Fruit fly (Drosophila melanogaster) whole organism, embryonic: ENCODE results near the gene Snup.

Source experiments
- Abd-B ChIP-seq: fragments of 200-800 bp; sonication (Bioruptor generic); optimal IDR thresholded peaks from 2 replicates; lab custom pipeline; 2018; ENCODE audit warnings: missing biosample characterization, mild to moderate bottlenecking, missing genetic modification characterization, moderate library complexity
- Ada2b ChIP-seq: fragments of 200-800 bp; sonication (Bioruptor generic); IDR thresholded peaks from 2 replicates; pipeline ENCODE4 v1.3.6; 2022; ENCODE audit warnings: missing biosample characterization, missing genetic modification characterization
- Adf1 ChIP-seq: fragments of 200-800 bp; sonication (Bioruptor generic); IDR thresholded peaks from 2 replicates; pipeline ENCODE4 v1.3.6; 2022; ENCODE audit warnings: missing biosample characterization, missing genetic modification characterization
- Atf-2 ChIP-seq: fragments of 200-800 bp; sonication (Bioruptor generic); optimal IDR thresholded peaks from 2 replicates; lab custom pipeline; 2016; ENCODE audit warnings: missing biosample characterization, missing genetic modification characterization
- CG10321 ChIP-seq: fragments of 200-800 bp; sonication (Bioruptor generic); IDR thresholded peaks from 2 replicates; pipeline ENCODE4 v1.3.6; 2022; ENCODE audit warnings: missing biosample characterization, missing genetic modification characterization
- CG10565 ChIP-seq: fragments of 200-800 bp; sonication (Bioruptor generic); optimal IDR thresholded peaks from 3 replicates; lab custom pipeline; 2016; ENCODE audit warnings: missing biosample characterization, mild to moderate bottlenecking, missing genetic modification characterization
- CG12104 ChIP-seq: fragments of 200-800 bp; sonication (Bioruptor generic); optimal IDR thresholded peaks from 3 replicates; lab custom pipeline; 2016; ENCODE audit warnings: missing biosample characterization, missing genetic modification characterization
- CG13123 ChIP-seq: fragments of 200-800 bp; sonication (Bioruptor generic); optimal IDR thresholded peaks from 2 replicates; lab custom pipeline; 2016; ENCODE audit warnings: missing biosample characterization, missing genetic modification characterization
- CG13624 ChIP-seq: fragments of 200-800 bp; sonication (Bioruptor generic); optimal IDR thresholded peaks from 2 replicates; lab custom pipeline; 2016; ENCODE audit warnings: missing biosample characterization, missing genetic modification characterization
- CG14860 ChIP-seq: fragments of 200-800 bp; sonication (Bioruptor generic); IDR thresholded peaks from 3 replicates; pipeline ENCODE4 v1.3.6; 2022; ENCODE audit warnings: missing biosample characterization, missing genetic modification characterization; ENCODE audit not compliant: partially characterized antibody
- CG15601 ChIP-seq: fragments of 200-800 bp; sonication (Bioruptor generic); optimal IDR thresholded peaks from 3 replicates; lab custom pipeline; 2019; ENCODE audit warnings: missing biosample characterization, mild to moderate bottlenecking, missing genetic modification characterization, moderate library complexity
- CG16815 ChIP-seq: fragments of 200-800 bp; sonication (Bioruptor generic); optimal IDR thresholded peaks from 3 replicates; lab custom pipeline; 2017; ENCODE audit warnings: missing biosample characterization, mild to moderate bottlenecking, missing genetic modification characterization
- CG2875 ChIP-seq: fragments of 200-800 bp; sonication (Bioruptor generic); optimal IDR thresholded peaks from 2 replicates; lab custom pipeline; 2017; ENCODE audit warnings: missing biosample characterization, mild to moderate bottlenecking, missing genetic modification characterization, missing genetic modification reagents
- CG30431 ChIP-seq: fragments of 200-800 bp; sonication (Bioruptor generic); optimal IDR thresholded peaks from 2 replicates; lab custom pipeline; 2017; ENCODE audit warnings: missing biosample characterization, missing genetic modification characterization
- CG33557 ChIP-seq: fragments of 200-800 bp; sonication (Bioruptor generic); optimal IDR thresholded peaks from 2 replicates; lab custom pipeline; 2019; ENCODE audit warnings: missing biosample characterization, mild to moderate bottlenecking, missing genetic modification characterization, moderate library complexity
- CG34224 ChIP-seq: fragments of 200-800 bp; sonication (Bioruptor generic); IDR thresholded peaks from 3 replicates; pipeline ENCODE4 v1.3.6; 2022; ENCODE audit warnings: missing biosample characterization, missing genetic modification characterization; ENCODE audit not compliant: partially characterized antibody
- CG4424 ChIP-seq: fragments of 200-800 bp; sonication (Bioruptor generic); optimal IDR thresholded peaks from 3 replicates; lab custom pipeline; 2016; ENCODE audit warnings: missing biosample characterization, missing genetic modification characterization
- CG6683 ChIP-seq: fragments of 200-800 bp; sonication (Bioruptor generic); optimal IDR thresholded peaks from 2 replicates; lab custom pipeline; 2017; ENCODE audit warnings: missing biosample characterization, mild to moderate bottlenecking, missing genetic modification characterization, missing genetic modification reagents
- CG6791 ChIP-seq: fragments of 200-800 bp; sonication (Bioruptor generic); IDR thresholded peaks from 3 replicates; pipeline ENCODE4 v1.3.6; 2022; ENCODE audit warnings: missing biosample characterization, missing genetic modification characterization; ENCODE audit not compliant: partially characterized antibody
- CG8924 ChIP-seq: fragments of 200-800 bp; optimal IDR thresholded peaks from 3 replicates; lab custom pipeline; 2019; ENCODE audit warnings: missing biosample characterization, mild to moderate bottlenecking, missing genetic modification characterization, moderate library complexity
- CG9876 ChIP-seq: fragments of 200-800 bp; sonication (Bioruptor generic); optimal IDR thresholded peaks from 2 replicates; lab custom pipeline; 2016; ENCODE audit warnings: missing biosample characterization, missing genetic modification characterization
- D19A ChIP-seq: fragments of 200-800 bp; optimal IDR thresholded peaks from 3 replicates; lab custom pipeline; 2019; ENCODE audit warnings: missing biosample characterization, mild to moderate bottlenecking, missing genetic modification characterization, moderate library complexity
- Deaf1 ChIP-seq: fragments of 200-800 bp; optimal IDR thresholded peaks from 3 replicates; lab custom pipeline; 2019; ENCODE audit warnings: missing biosample characterization, mild to moderate bottlenecking, missing genetic modification characterization, moderate library complexity
- Dip2 ChIP-seq: fragments of 200-800 bp; sonication (Bioruptor generic); IDR thresholded peaks from 2 replicates; pipeline ENCODE4 v1.3.6; 2022; ENCODE audit warnings: missing biosample characterization, missing genetic modification characterization
- HLH4C ChIP-seq: fragments of 200-800 bp; sonication (Bioruptor generic); IDR thresholded peaks from 3 replicates; pipeline ENCODE4 v1.3.6; 2022; ENCODE audit warnings: missing biosample characterization, missing genetic modification characterization; ENCODE audit not compliant: partially characterized antibody
- Neu2 ChIP-seq: fragments of 200-800 bp; sonication (Bioruptor generic); optimal IDR thresholded peaks from 3 replicates; lab custom pipeline; 2016; ENCODE audit warnings: missing biosample characterization, missing genetic modification characterization, borderline replicate concordance
- Pdp1 ChIP-seq, 2 experiments: fragments of 200-800 bp; sonication (Bioruptor generic); optimal IDR thresholded peaks; 3 replicates each; lab custom pipeline; 2016; ENCODE audit warnings: missing biosample characterization in 2 of 2, missing genetic modification characterization in 2 of 2, mild to moderate bottlenecking in 1 of 2, moderate library complexity in 1 of 2
- Rfx ChIP-seq: fragments of 200-800 bp; sonication (Bioruptor generic); IDR thresholded peaks from 2 replicates; pipeline ENCODE4 v1.3.6; 2022; ENCODE audit warnings: missing biosample characterization, missing genetic modification characterization
- Trl ChIP-seq, 3 experiments: fragments of >200 bp in 2 of 3; fragments of 200-800 bp in 1 of 3; sonication (Bioruptor generic) in 1 of 3; optimal IDR thresholded peaks; 2 replicates in 1 of 3; 3 replicates in 2 of 3; lab custom pipeline; 2016 to 2017; ENCODE audit warnings: missing biosample characterization in 1 of 3, missing genetic modification characterization in 1 of 3
- abd-A ChIP-seq: fragments of 200-800 bp; sonication (Bioruptor generic); optimal IDR thresholded peaks from 3 replicates; lab custom pipeline; 2019; ENCODE audit warnings: missing biosample characterization, mild to moderate bottlenecking, missing genetic modification characterization, moderate library complexity
- al ChIP-seq: fragments of 200-800 bp; sonication (Bioruptor generic); IDR thresholded peaks from 2 replicates; pipeline ENCODE4 v1.3.6; 2022; ENCODE audit warnings: missing biosample characterization, missing genetic modification characterization
- bigmax ChIP-seq: fragments of 200-800 bp; sonication (Bioruptor generic); optimal IDR thresholded peaks from 2 replicates; lab custom pipeline; 2018; ENCODE audit warnings: missing biosample characterization, mild to moderate bottlenecking, missing genetic modification characterization
- btn ChIP-seq: fragments of 200-800 bp; sonication (Bioruptor generic); optimal IDR thresholded peaks from 2 replicates; lab custom pipeline; 2016; ENCODE audit warnings: missing biosample characterization, missing genetic modification characterization
- chn ChIP-seq: fragments of 200-800 bp; sonication (Bioruptor generic); optimal IDR thresholded peaks from 2 replicates; lab custom pipeline; 2016; ENCODE audit warnings: missing biosample characterization, missing genetic modification characterization
- disco-r ChIP-seq: fragments of 200-800 bp; sonication (Bioruptor generic); optimal IDR thresholded peaks from 2 replicates; lab custom pipeline; 2016; ENCODE audit warnings: missing biosample characterization, missing genetic modification characterization
- en ChIP-seq: fragments of 200-800 bp; sonication (Bioruptor generic); optimal IDR thresholded peaks from 2 replicates; lab custom pipeline; 2016; ENCODE audit warnings: missing biosample characterization, missing genetic modification characterization
- esg ChIP-seq: fragments of 200-800 bp; sonication (Bioruptor generic); conservative IDR thresholded peaks from 2 replicates; pipeline ENCODE4 v1.3.6; 2022; ENCODE audit warnings: missing biosample characterization, missing genetic modification characterization
- eyg ChIP-seq: fragments of 200-800 bp; sonication (Bioruptor generic); optimal IDR thresholded peaks from 3 replicates; lab custom pipeline; 2016; ENCODE audit warnings: missing biosample characterization, missing genetic modification characterization
- hth ChIP-seq: fragments of >200 bp; optimal IDR thresholded peaks from 2 replicates; lab custom pipeline; 2017; ENCODE audit warnings: inconsistent platforms
- lbe ChIP-seq: fragments of 200-800 bp; sonication (Bioruptor generic); optimal IDR thresholded peaks from 2 replicates; lab custom pipeline; 2016; ENCODE audit warnings: missing biosample characterization, mild to moderate bottlenecking, missing genetic modification characterization
- luna ChIP-seq: fragments of 200-800 bp; sonication (Bioruptor generic); optimal IDR thresholded peaks from 2 replicates; lab custom pipeline; 2016; ENCODE audit warnings: missing biosample characterization, missing genetic modification characterization
- mam ChIP-seq: fragments of 200-800 bp; sonication (Bioruptor generic); optimal IDR thresholded peaks from 3 replicates; lab custom pipeline; 2016; ENCODE audit warnings: missing biosample characterization, missing genetic modification characterization
- nau ChIP-seq: fragments of 200-800 bp; sonication (Bioruptor generic); optimal IDR thresholded peaks from 3 replicates; lab custom pipeline; 2017; ENCODE audit warnings: missing biosample characterization, mild to moderate bottlenecking, missing genetic modification characterization, missing genetic modification reagents
- sens ChIP-seq: fragments of 200-800 bp; sonication (Bioruptor generic); peaks from one replicate; lab custom pipeline; 2016; ENCODE audit warnings: missing biosample characterization, missing genetic modification characterization
- slou ChIP-seq: fragments of 200-800 bp; sonication (Bioruptor generic); optimal IDR thresholded peaks from 3 replicates; lab custom pipeline; 2016; ENCODE audit warnings: missing biosample characterization, missing genetic modification characterization
- tin ChIP-seq: fragments of 200-800 bp; sonication (Bioruptor generic); optimal IDR thresholded peaks from 3 replicates; lab custom pipeline; 2016; ENCODE audit warnings: missing biosample characterization, missing genetic modification characterization
- tx ChIP-seq: fragments of 200-800 bp; sonication (Bioruptor generic); optimal IDR thresholded peaks from 2 replicates; lab custom pipeline; 2016; ENCODE audit warnings: missing biosample characterization, missing genetic modification characterization
- zen ChIP-seq: fragments of 200-800 bp; sonication (Bioruptor generic); optimal IDR thresholded peaks from 3 replicates; lab custom pipeline; 2018; ENCODE audit warnings: missing biosample characterization, mild to moderate bottlenecking, missing genetic modification characterization, moderate library complexity

Snup gene

DNA sequence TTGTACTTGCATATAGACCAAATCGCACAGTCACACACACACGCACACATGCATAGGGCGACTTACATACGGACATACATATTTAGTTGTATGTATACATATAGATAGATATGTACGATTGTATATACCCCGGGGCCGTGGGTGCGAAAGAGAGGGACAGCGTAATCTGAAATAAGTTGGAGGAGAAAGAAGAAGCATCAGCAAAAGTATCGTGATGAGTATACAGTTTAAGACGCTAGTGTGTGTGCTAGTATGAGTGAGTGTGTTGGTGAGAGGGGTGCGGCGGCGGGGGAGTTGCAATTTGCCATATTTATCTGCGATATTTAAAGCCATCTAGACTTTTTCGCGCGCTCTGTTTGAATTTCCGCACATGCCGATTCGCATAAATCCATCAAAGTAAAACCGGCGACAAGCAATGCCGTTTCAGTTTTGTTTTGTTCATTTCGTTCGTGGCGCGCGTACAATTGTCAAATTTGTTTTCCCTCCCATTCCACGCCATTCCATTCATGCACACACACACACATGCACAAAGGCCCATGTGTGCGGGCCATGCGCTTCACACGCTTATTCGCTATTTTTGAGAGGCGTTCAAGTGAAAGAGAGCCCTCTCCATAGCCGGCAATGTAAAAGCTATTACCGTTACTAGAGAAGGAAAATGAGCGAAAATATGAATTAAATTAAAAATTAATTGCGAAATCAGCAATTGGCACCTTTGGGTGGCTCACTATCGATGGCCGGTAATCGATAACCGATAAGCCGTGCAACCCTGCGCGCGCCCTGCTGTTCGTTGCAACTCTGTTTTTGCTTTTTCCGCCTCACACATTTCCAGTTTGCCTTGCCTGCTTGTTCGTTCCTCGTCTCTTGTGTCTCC is 16.7 kb upstream of the Snup start (continued):
- peak; percentile 41 for TF ChIP-seq CG9876 (GFP tag; lab: Kevin White, UChicago)
- peak; percentile 85 for TF ChIP-seq CG6791 (GFP tag; lab: Robert Waterston, UW)
- no peak for TF ChIP-seq Dip2 (GFP tag; lab: Robert Waterston, UW)
- peak; percentile 95 for TF ChIP-seq sens
- TF ChIP-seq CG13624: peak; percentile 81
- peak; percentile 55 for TF ChIP-seq tx (GFP tag; lab: Kevin White, UChicago)
- peak; percentile 69 for TF ChIP-seq slou (GFP tag; lab: Kevin White, UChicago)
- TF ChIP-seq HLH4C (GFP tag; lab: Robert Waterston, UW): peak; percentile 82
- TF ChIP-seq CG4424 (GFP tag; lab: Kevin White, UChicago): peak; percentile 78
- TF ChIP-seq CG2875 (GFP tag; lab: Kevin White, UChicago): peak; percentile 80
- peak; percentile 54 for TF ChIP-seq Atf-2 (GFP tag; lab: Kevin White, UChicago)
- TF ChIP-seq al (GFP tag; lab: Robert Waterston, UW): peak; percentile 62; the same call in 1 of the 2 replicates
- TF ChIP-seq Ada2b: peak; percentile 53
- TF ChIP-seq chn: peak; percentile 86
- TF ChIP-seq luna (GFP tag; lab: Kevin White, UChicago): peak; percentile 62
- TF ChIP-seq CG30431 (GFP tag; lab: Kevin White, UChicago): peak; percentile 45
- TF ChIP-seq CG8924 (tag; lab: Kevin White, UChicago): peak; percentile 47
- no peak for TF ChIP-seq esg
- peak; percentile 75 for TF ChIP-seq zen (tag; lab: Kevin White, UChicago)
- peak; percentile 18; the same call in 1 of the 2 replicates for TF ChIP-seq Adf1 (GFP tag; lab: Robert Waterston, UW)
- TF ChIP-seq tin (GFP tag; lab: Kevin White, UChicago): peak; percentile 69
- TF ChIP-seq CG33557 (GFP tag; lab: Kevin White, UChicago): peak; percentile 88
- TF ChIP-seq mam (GFP tag; lab: Kevin White, UChicago): peak; percentile 66
- peak; percentile 77 for TF ChIP-seq en
- TF ChIP-seq abd-A: no peak
- peak; percentile 89 for TF ChIP-seq disco-r (GFP tag; lab: Kevin White, UChicago)
- peak; percentile 91 for TF ChIP-seq CG12104
- TF ChIP-seq CG34224 (GFP tag; lab: Robert Waterston, UW): peak; percentile 69
- TF ChIP-seq CG10321 (GFP tag; lab: Robert Waterston, UW): peak; percentile 72
- peak; percentile 62 for TF ChIP-seq bigmax (GFP tag; lab: Kevin White, UChicago)
- peak; percentile 78 for TF ChIP-seq CG6683
- TF ChIP-seq CG13123: peak; percentile 26
- TF ChIP-seq CG14860 (GFP tag; lab: Robert Waterston, UW): peak; percentile 83
- TF ChIP-seq eyg (GFP tag; lab: Kevin White, UChicago): peak; percentile 82
- TF ChIP-seq hth: no peak
- peak in 1 of 2 experiments; percentile 32 for TF ChIP-seq Trl (optimal IDR thresholded peaks at IDR 0.05; lab: Kevin White, UChicago)
- TF ChIP-seq Trl (GFP tag; optimal IDR thresholded peaks at IDR 0.05; lab: Kevin White, UChicago): peak; percentile 91
- peak; percentile 27 for TF ChIP-seq Deaf1 (tag; lab: Kevin White, UChicago)
- TF ChIP-seq Rfx (GFP tag; lab: Robert Waterston, UW): peak; percentile 88
- peak; percentile 71 for TF ChIP-seq btn
- TF ChIP-seq Neu2 (GFP tag; lab: Kevin White, UChicago): peak; percentile 32
- peak; percentile 73 for TF ChIP-seq CG15601 (tag; lab: Kevin White, UChicago)
- peak; percentile 79 to 84 for TF ChIP-seq Pdp1 (GFP tag; optimal IDR thresholded peaks at IDR 0.05; lab: Kevin White, UChicago)
- peak; percentile 76 for TF ChIP-seq lbe
- TF ChIP-seq Abd-B: no peak
- peak; percentile 86 for TF ChIP-seq nau (GFP tag; lab: Kevin White, UChicago)
- no peak for TF ChIP-seq CG16815 (GFP tag; lab: Kevin White, UChicago)
- no peak for TF ChIP-seq CG10565 (GFP tag; lab: Kevin White, UChicago)
- peak; percentile 6 for TF ChIP-seq D19A (tag; lab: Kevin White, UChicago)
